Worm (Caenorhabditis elegans): ENCODE results near the gene ent-2.

DNA sequence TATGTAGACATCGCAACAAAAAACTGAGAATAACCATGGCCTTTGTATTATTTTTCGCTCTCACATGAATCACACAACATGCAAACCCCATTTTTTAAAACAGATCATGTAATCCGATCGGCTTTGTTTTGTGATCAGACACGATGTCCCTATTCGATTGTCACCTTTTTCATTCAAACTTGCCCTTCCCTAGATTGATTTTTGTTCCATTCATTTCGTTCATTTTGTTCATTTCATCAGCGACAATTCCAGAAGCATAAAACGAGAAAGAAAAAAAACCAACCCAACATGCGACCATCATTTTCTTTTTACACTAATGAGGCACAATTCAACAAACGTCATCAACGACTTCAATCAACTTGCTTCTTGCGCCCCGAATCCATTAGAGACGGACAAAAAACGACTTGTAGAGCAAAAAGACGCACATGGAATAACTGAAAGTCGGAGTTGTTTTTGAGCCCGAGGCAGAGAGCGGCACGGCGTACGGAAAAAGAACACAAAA is 50.1 kb downstream of the ent-2 start, which contains the start of gene F59D12.3:
- TF ChIP-seq pha-4 (tag; optimal IDR thresholded peaks at IDR 0.05) (no peak), nhr-11 (tag; optimal IDR thresholded peaks at IDR 0.05) (no peak), dmd-4 (tag; optimal IDR thresholded peaks at IDR 0.05; ENCODE audit: borderline replicate concordance) (no peak), unc-3 (GFP tag; conservative IDR thresholded peaks at IDR 0.05) (no peak), unc-3 (tag; optimal IDR thresholded peaks at IDR 0.05) (no peak), dve-1 (tag; optimal IDR thresholded peaks at IDR 0.05) (no peak), unc-55 (GFP tag; optimal IDR thresholded peaks at IDR 0.05) (no peak), ama-1 (optimal IDR thresholded peaks at IDR 0.05) (no peak), C38D4.7 (GFP tag; optimal IDR thresholded peaks at IDR 0.05) (no peak), ceh-24 (tag; optimal IDR thresholded peaks at IDR 0.05) (no peak), ets-4 (tag; optimal IDR thresholded peaks at IDR 0.05) (no peak), K02D7.2 (tag; optimal IDR thresholded peaks at IDR 0.05) (no peak)

Data from whole organism, late embryonic.